Fruit fly (Drosophila melanogaster): ENCODE results near the gene Phyhd1.

- TF ChIP-seq Clk (GFP tag; optimal IDR thresholded peaks at IDR 0.05) (no peak), bab1 (GFP tag; optimal IDR thresholded peaks at IDR 0.05) (no peak), cic (GFP tag; optimal IDR thresholded peaks at IDR 0.05) (no peak), cnc (optimal IDR thresholded peaks at IDR 0.05) (no peak), tj (GFP tag; optimal IDR thresholded peaks at IDR 0.05) (peak; percentile 29), CG7101 (tag; optimal IDR thresholded peaks at IDR 0.05) (no peak), CG11617 (GFP tag; optimal IDR thresholded peaks at IDR 0.05) (no peak), CG7045 (GFP tag; optimal IDR thresholded peaks at IDR 0.05) (no peak), Hr96 (GFP tag; optimal IDR thresholded peaks at IDR 0.05) (no peak), kay (GFP tag; ENCODE audit: borderline replicate concordance) (no peak), CG5204 (GFP tag; optimal IDR thresholded peaks at IDR 0.05) (no peak), CG14711 (tag; optimal IDR thresholded peaks at IDR 0.05) (no peak), CG33017 (tag; optimal IDR thresholded peaks at IDR 0.05) (no peak), CG12768 (GFP tag; optimal IDR thresholded peaks at IDR 0.05) (no peak)
Observed at dm6 chr3R:10683226-10683625, 2.5 kb upstream of the Phyhd1 start.
